Worm (Caenorhabditis elegans) whole organism, L1 larva: ENCODE measurements around the gene fbxa-135.

ENCODE experiments used
- fos-1 ChIP-seq: fragments of 150-350 bp; optimal IDR thresholded peaks from 2 replicates; lab custom pipeline; 2014; ENCODE audit warnings: missing biosample characterization, missing genetic modification characterization
- lir-3 ChIP-seq: sonication (generic microtip); optimal IDR thresholded peaks from 2 replicates; lab custom pipeline; 2016; ENCODE audit warnings: mild to moderate bottlenecking, missing genetic modification characterization, moderate library complexity, missing compliant biosample characterization; ENCODE audit not compliant: poor library complexity
- lsy-2 ChIP-seq, 2 experiments: fragments of 150-350 bp; optimal IDR thresholded peaks; 2 replicates each; lab custom pipeline; 2014; ENCODE audit warnings: missing biosample characterization in 2 of 2, missing genetic modification characterization in 2 of 2

DNA sequence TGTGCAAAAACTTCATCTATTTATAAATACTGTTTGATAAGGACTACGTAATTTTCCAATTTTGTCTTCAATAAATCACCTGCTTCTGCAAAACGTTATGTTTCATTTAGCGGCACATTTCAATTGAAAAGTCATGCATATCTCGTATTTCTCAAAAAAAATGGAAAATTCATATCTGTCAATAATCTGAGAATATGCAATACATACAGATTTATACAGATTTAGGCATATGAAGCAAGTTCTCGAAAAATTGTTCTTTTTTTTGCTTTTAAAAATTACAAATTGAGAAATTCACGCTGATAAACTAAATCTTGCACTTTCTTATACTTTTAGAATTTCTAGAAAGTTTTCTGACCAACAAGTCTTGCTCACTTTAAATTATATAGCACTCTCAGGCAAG, 42.1 kb downstream of the fbxa-135 start, which contains the start of gene T26H5.11:
- no peak for TF ChIP-seq fos-1 (tag; lab: Kevin White, UChicago)
- no peak for TF ChIP-seq lsy-2 (tag; optimal IDR thresholded peaks at IDR 0.05; lab: Kevin White, UChicago)
- TF ChIP-seq lir-3, result no peak
